Worm (Caenorhabditis elegans) whole organism, young adult: Measurements from ENCODE around the gene Y69H2.3.

Experiments used
- B0261.1 ChIP-seq: sonication (generic microtip); optimal IDR thresholded peaks from 2 replicates; lab custom pipeline; 2016; ENCODE audit warnings: mild to moderate bottlenecking, missing genetic modification characterization, moderate library complexity, missing compliant biosample characterization
- B0336.3 ChIP-seq: fragments of 200-800 bp; sonication (Bioruptor generic); IDR thresholded peaks from 2 replicates; pipeline ENCODE4 v1.3.6; 2022; ENCODE audit warnings: missing genetic modification characterization, missing compliant biosample characterization
- D2030.7 ChIP-seq: fragments of 200-800 bp; sonication (Bioruptor generic); IDR thresholded peaks from 2 replicates; pipeline ENCODE4 v1.3.6; 2022; ENCODE audit warnings: missing genetic modification reagents, missing genetic modification characterization, missing compliant biosample characterization
- F23B12.7 ChIP-seq: sonication (generic microtip); optimal IDR thresholded peaks from 2 replicates; lab custom pipeline; 2017; ENCODE audit warnings: missing genetic modification characterization, mild to moderate bottlenecking, missing compliant biosample characterization, antibody characterized with exemption, moderate library complexity; ENCODE audit not compliant: insufficient read depth
- F33H1.4 ChIP-seq: fragments of 200-800 bp; sonication (Bioruptor generic); IDR thresholded peaks from 2 replicates; pipeline ENCODE4 v1.3.6; 2022; ENCODE audit warnings: missing genetic modification reagents, missing genetic modification characterization, missing compliant biosample characterization
- F49E8.2 ChIP-seq: sonication (generic microtip); optimal IDR thresholded peaks from 3 replicates; lab custom pipeline; 2017; ENCODE audit warnings: missing genetic modification characterization, mild to moderate bottlenecking, missing compliant biosample characterization, antibody characterized with exemption, moderate library complexity; ENCODE audit not compliant: insufficient read depth
- F57C9.4 ChIP-seq: sonication (generic microtip); optimal IDR thresholded peaks from 2 replicates; lab custom pipeline; 2017; ENCODE audit warnings: mild to moderate bottlenecking, missing genetic modification characterization, missing compliant biosample characterization
- T26A5.8 ChIP-seq: sonication (generic microtip); optimal IDR thresholded peaks from 2 replicates; lab custom pipeline; 2016; ENCODE audit warnings: missing genetic modification characterization, missing compliant biosample characterization
- Y53F4B.3 ChIP-seq: fragments of 200-800 bp; sonication (Bioruptor generic); IDR thresholded peaks from 2 replicates; pipeline ENCODE4 v1.3.6; 2022; ENCODE audit warnings: missing genetic modification reagents, missing genetic modification characterization, missing compliant biosample characterization
- Y56A3A.18 ChIP-seq: fragments of 200-800 bp; sonication (Bioruptor generic); IDR thresholded peaks from 2 replicates; pipeline ENCODE4 v1.3.6; 2022; ENCODE audit warnings: missing genetic modification reagents, missing genetic modification characterization, missing compliant biosample characterization
- Y79H2A.3 ChIP-seq: fragments of 200-800 bp; sonication (Bioruptor generic); conservative IDR thresholded peaks from 2 replicates; pipeline ENCODE4 v1.3.6; 2022; ENCODE audit warnings: missing genetic modification reagents, missing genetic modification characterization, missing compliant biosample characterization
- ZK185.1 ChIP-seq: sonication (generic microtip); optimal IDR thresholded peaks from 2 replicates; lab custom pipeline; 2016; ENCODE audit warnings: mild to moderate bottlenecking, missing genetic modification characterization, missing compliant biosample characterization; ENCODE audit not compliant: poor library complexity, severe bottlenecking
- ama-1 ChIP-seq, 3 experiments: fragments of 150-350 bp in 1 of 3; sonication (generic microtip) in 2 of 3; optimal IDR thresholded peaks; 2 replicates each; lab custom pipeline; 2014 to 2018; ENCODE audit warnings: missing biosample characterization in 2 of 3, missing genetic modification characterization in 2 of 3, missing genetic modification reagents in 2 of 3
- aptf-3 ChIP-seq: fragments of 200-800 bp; sonication (Bioruptor generic); IDR thresholded peaks from 2 replicates; pipeline ENCODE4 v1.3.6; 2022; ENCODE audit warnings: missing genetic modification characterization, missing compliant biosample characterization
- attf-6 ChIP-seq: fragments of 200-800 bp; sonication (Bioruptor generic); IDR thresholded peaks from 2 replicates; pipeline ENCODE4 v1.3.6; 2022; ENCODE audit warnings: missing genetic modification reagents, missing genetic modification characterization, missing compliant biosample characterization
- bed-1 ChIP-seq: fragments of 200-800 bp; sonication (Bioruptor generic); IDR thresholded peaks from 2 replicates; pipeline ENCODE4 v1.3.6; 2022; ENCODE audit warnings: missing genetic modification reagents, missing genetic modification characterization, missing compliant biosample characterization
- ccch-3 ChIP-seq: fragments of 200-800 bp; sonication (Bioruptor generic); optimal IDR thresholded peaks from 2 replicates; lab custom pipeline; 2018; ENCODE audit warnings: mild to moderate bottlenecking, missing genetic modification characterization, missing compliant biosample characterization
- cebp-2 ChIP-seq: fragments of 200-800 bp; sonication (Bioruptor generic); IDR thresholded peaks from 2 replicates; pipeline ENCODE4 v1.3.6; 2022; ENCODE audit warnings: missing genetic modification characterization, missing compliant biosample characterization
- ceh-100 ChIP-seq: fragments of 200-800 bp; sonication (Bioruptor generic); IDR thresholded peaks from 2 replicates; pipeline ENCODE4 v1.3.6; 2022; ENCODE audit warnings: missing genetic modification reagents, missing genetic modification characterization, missing compliant biosample characterization
- ceh-58 ChIP-seq: fragments of 200-800 bp; sonication (Bioruptor generic); IDR thresholded peaks from 2 replicates; pipeline ENCODE4 v1.3.6; 2022; ENCODE audit warnings: missing genetic modification characterization, missing compliant biosample characterization
- ceh-91 ChIP-seq: fragments of 200-800 bp; sonication (Bioruptor generic); IDR thresholded peaks from 2 replicates; pipeline ENCODE4 v1.3.6; 2022; ENCODE audit warnings: missing genetic modification reagents, missing genetic modification characterization, missing compliant biosample characterization
- dox-1 ChIP-seq: fragments of 200-800 bp; sonication (Bioruptor generic); IDR thresholded peaks from 2 replicates; pipeline ENCODE4 v1.3.6; 2022; ENCODE audit warnings: missing genetic modification reagents, missing genetic modification characterization, missing compliant biosample characterization
- egl-18 ChIP-seq: fragments of 200-800 bp; sonication (Bioruptor generic); IDR thresholded peaks from 2 replicates; pipeline ENCODE4 v1.3.6; 2022; ENCODE audit warnings: missing genetic modification reagents, missing genetic modification characterization, missing compliant biosample characterization
- egl-44 ChIP-seq: fragments of 200-800 bp; sonication (Bioruptor generic); IDR thresholded peaks from 2 replicates; pipeline ENCODE4 v1.3.6; 2022; ENCODE audit warnings: missing genetic modification reagents, missing genetic modification characterization, missing compliant biosample characterization
- ekl-4 ChIP-seq: fragments of 200-800 bp; sonication (Bioruptor generic); IDR thresholded peaks from 2 replicates; pipeline ENCODE4 v1.3.6; 2022; ENCODE audit warnings: missing genetic modification reagents, missing genetic modification characterization, missing compliant biosample characterization
- hlh-12 ChIP-seq: sonication (generic microtip); optimal IDR thresholded peaks from 2 replicates; lab custom pipeline; 2016; ENCODE audit warnings: missing genetic modification characterization, missing compliant biosample characterization
- hlh-26 ChIP-seq: fragments of 200-800 bp; sonication (Bioruptor generic); conservative IDR thresholded peaks from 2 replicates; pipeline ENCODE4 v1.3.6; 2022; ENCODE audit warnings: missing genetic modification reagents, missing genetic modification characterization, missing compliant biosample characterization
- hrde-1 ChIP-seq: sonication (generic microtip); optimal IDR thresholded peaks from 2 replicates; lab custom pipeline; 2016; ENCODE audit warnings: missing genetic modification characterization, mild to moderate bottlenecking, missing compliant biosample characterization, moderate library complexity, missing genotype, missing genetic modification reagents, borderline replicate concordance
- hsf-1 ChIP-seq: fragments of 200-800 bp; sonication (Bioruptor generic); IDR thresholded peaks from 2 replicates; pipeline ENCODE4 v1.3.6; 2022; ENCODE audit warnings: missing genetic modification reagents, missing genetic modification characterization, missing compliant biosample characterization
- lag-1 ChIP-seq: fragments of 200-800 bp; sonication (Bioruptor generic); IDR thresholded peaks from 2 replicates; pipeline ENCODE4 v1.3.6; 2022; ENCODE audit warnings: missing genetic modification reagents, missing genetic modification characterization, missing compliant biosample characterization
- let-607 ChIP-seq, 2 experiments: fragments of 200-800 bp in 1 of 2; sonication (Bioruptor generic) in 1 of 2; sonication (generic microtip) in 1 of 2; optimal IDR thresholded peaks; 2 replicates each; lab custom pipeline; 2016 to 2018; ENCODE audit warnings: mild to moderate bottlenecking in 2 of 2, missing compliant biosample characterization in 2 of 2, missing genetic modification characterization in 2 of 2, moderate library complexity in 2 of 2, missing genotype in 1 of 2
- lin-35 ChIP-seq, 3 experiments: fragments of 150-350 bp in 2 of 3; sonication (generic microtip) in 1 of 3; optimal IDR thresholded peaks; 2 replicates each; lab custom pipeline; 2014 to 2018; ENCODE audit warnings: missing biosample characterization in 3 of 3, missing genetic modification characterization in 3 of 3, missing genetic modification reagents in 3 of 3
- lsy-27 ChIP-seq: sonication (generic microtip); optimal IDR thresholded peaks from 2 replicates; lab custom pipeline; 2017; ENCODE audit warnings: missing genetic modification characterization, mild to moderate bottlenecking, missing compliant biosample characterization, antibody characterized with exemption, missing genotype, borderline replicate concordance; ENCODE audit not compliant: insufficient read depth
- madf-3 ChIP-seq: fragments of 200-800 bp; sonication (Bioruptor generic); IDR thresholded peaks from 2 replicates; pipeline ENCODE4 v1.3.6; 2022; ENCODE audit warnings: missing genetic modification reagents, missing genetic modification characterization, missing compliant biosample characterization
- madf-6 ChIP-seq: fragments of 200-800 bp; sonication (Bioruptor generic); IDR thresholded peaks from 2 replicates; pipeline ENCODE4 v1.3.6; 2022; ENCODE audit warnings: missing genetic modification reagents, missing genetic modification characterization, missing compliant biosample characterization
- nfyb-1 ChIP-seq: fragments of 200-800 bp; sonication (Bioruptor generic); IDR thresholded peaks from 2 replicates; pipeline ENCODE4 v1.3.6; 2022; ENCODE audit warnings: missing genetic modification reagents, missing genetic modification characterization, missing compliant biosample characterization
- nhr-120 ChIP-seq: fragments of 200-800 bp; sonication (Bioruptor generic); IDR thresholded peaks from 2 replicates; pipeline ENCODE4 v1.3.6; 2022; ENCODE audit warnings: missing genetic modification characterization, missing compliant biosample characterization
- nhr-179 ChIP-seq: sonication (generic microtip); optimal IDR thresholded peaks from 2 replicates; lab custom pipeline; 2016; ENCODE audit warnings: mild to moderate bottlenecking, missing genetic modification characterization, missing compliant biosample characterization
- nhr-80 ChIP-seq: sonication (generic microtip); optimal IDR thresholded peaks from 2 replicates; lab custom pipeline; 2016; ENCODE audit warnings: missing genetic modification characterization, missing compliant biosample characterization
- pha-4 ChIP-seq: fragments of 150-350 bp; sonication (generic microtip); optimal IDR thresholded peaks from 2 replicates; lab custom pipeline; 2014; ENCODE audit warnings: missing biosample characterization, missing genetic modification reagents, missing genetic modification characterization
- rpc-1 ChIP-seq, 2 experiments: fragments of 150-350 bp in 1 of 2; sonication (generic microtip) in 1 of 2; optimal IDR thresholded peaks; 2 replicates each; lab custom pipeline; 2014 to 2018; ENCODE audit warnings: missing biosample characterization in 1 of 2, missing genetic modification characterization in 1 of 2, missing genetic modification reagents in 1 of 2, missing genotype in 1 of 2
- sptf-2 ChIP-seq: fragments of 200-800 bp; sonication (Bioruptor generic); optimal IDR thresholded peaks from 2 replicates; lab custom pipeline; 2018; ENCODE audit warnings: mild to moderate bottlenecking, missing genetic modification characterization, missing compliant biosample characterization
- tbp1 ChIP-seq: fragments of 200-800 bp; sonication (Bioruptor generic); optimal IDR thresholded peaks from 2 replicates; lab custom pipeline; 2018; ENCODE audit warnings: mild to moderate bottlenecking, missing genetic modification characterization, missing compliant biosample characterization
- tbx-9 ChIP-seq: sonication (generic microtip); optimal IDR thresholded peaks from 2 replicates; lab custom pipeline; 2016; ENCODE audit warnings: borderline replicate concordance, missing genetic modification characterization, inconsistent platforms, missing compliant biosample characterization
- ztf-25 ChIP-seq: fragments of 200-800 bp; sonication (Bioruptor generic); IDR thresholded peaks from 2 replicates; pipeline ENCODE4 v1.3.6; 2022; ENCODE audit warnings: missing genetic modification reagents, missing genetic modification characterization, missing compliant biosample characterization
- ztf-6 ChIP-seq: fragments of 200-800 bp; sonication (Bioruptor generic); IDR thresholded peaks from 2 replicates; pipeline ENCODE4 v1.3.6; 2022; ENCODE audit warnings: missing genetic modification reagents, missing genetic modification characterization, missing compliant biosample characterization

Gene Y69H2.3

ce11 chrV:18664026-18664425 lies at the start of gene Y69H2.3:
Gene Y69H2.3 (minus strand): TSS chrV:18664126.
- TF ChIP-seq aptf-3, result no peak
- no peak for TF ChIP-seq B0336.3 (GFP tag; lab: Robert Waterston, UW)
- TF ChIP-seq hlh-26 (GFP tag; lab: Robert Waterston, UW), result no peak
- TF ChIP-seq egl-44 (GFP tag; lab: Robert Waterston, UW), result no peak
- no peak for TF ChIP-seq T26A5.8 (tag; lab: Kevin White, UChicago)
- TF ChIP-seq hlh-12 (tag; lab: Kevin White, UChicago), result no peak
- TF ChIP-seq ztf-25 (GFP tag; lab: Robert Waterston, UW), result no peak
- TF ChIP-seq ZK185.1 (tag; lab: Kevin White, UChicago), result no peak
- no peak for TF ChIP-seq rpc-1 (optimal IDR thresholded peaks at IDR 0.05; lab: Kevin White, UChicago)
- TF ChIP-seq rpc-1 (tag; optimal IDR thresholded peaks at IDR 0.05; lab: Kevin White, UChicago), result no peak
- TF ChIP-seq pha-4 (tag; lab: Kevin White, UChicago), result no peak
- no peak for TF ChIP-seq hrde-1
- no peak for TF ChIP-seq nfyb-1
- TF ChIP-seq Y56A3A.18 (GFP tag; lab: Robert Waterston, UW), result no peak
- no peak for TF ChIP-seq madf-3 (GFP tag; lab: Robert Waterston, UW)
- no peak for TF ChIP-seq dox-1 (GFP tag; lab: Robert Waterston, UW)
- no peak for TF ChIP-seq ceh-91 (GFP tag; lab: Robert Waterston, UW)

ce11 chrV:18712118-18712517 lies 48.2 kb upstream of the Y69H2.3 start:
- no peak for TF ChIP-seq Y53F4B.3 (GFP tag; lab: Robert Waterston, UW)
- no peak for TF ChIP-seq egl-18
- TF ChIP-seq let-607 (tag; optimal IDR thresholded peaks at IDR 0.05; lab: Kevin White, UChicago), result no peak
- peak; percentile 24 for TF ChIP-seq B0261.1 (tag; lab: Kevin White, UChicago)
- TF ChIP-seq hsf-1 (GFP tag; lab: Robert Waterston, UW), result no peak
- no peak for TF ChIP-seq ceh-100
- peak; percentile 95; the same call in 1 of the 2 replicates for TF ChIP-seq nhr-120 (GFP tag; lab: Robert Waterston, UW)
- TF ChIP-seq Y79H2A.3 (GFP tag; lab: Robert Waterston, UW), result no peak
- no peak for TF ChIP-seq ccch-3 (GFP tag; lab: Kevin White, UChicago)
- no peak for TF ChIP-seq lsy-27 (tag; lab: Kevin White, UChicago)
- no peak for TF ChIP-seq nhr-179 (tag; lab: Kevin White, UChicago)
- peak; percentile 69; the same call in 1 of the 2 replicates for TF ChIP-seq egl-44 (GFP tag; lab: Robert Waterston, UW)
- TF ChIP-seq madf-3 (GFP tag; lab: Robert Waterston, UW), result no peak
- TF ChIP-seq ceh-58 (GFP tag; lab: Robert Waterston, UW), result no peak
- peak; percentile 24; the same call in 1 of the 2 replicates for TF ChIP-seq D2030.7 (GFP tag; lab: Robert Waterston, UW)
- no peak for TF ChIP-seq tbx-9 (tag; lab: Kevin White, UChicago)
- TF ChIP-seq tbp1 (GFP tag; lab: Kevin White, UChicago), result no peak
- TF ChIP-seq F49E8.2 (tag; lab: Kevin White, UChicago), result peak; percentile 1
- no peak for TF ChIP-seq nhr-80
- TF ChIP-seq lag-1 (GFP tag; lab: Robert Waterston, UW), result no peak
- no peak for TF ChIP-seq F33H1.4
- no peak for TF ChIP-seq madf-6 (GFP tag; lab: Robert Waterston, UW)
- peak; percentile 97 for TF ChIP-seq bed-1 (GFP tag; lab: Robert Waterston, UW)
- TF ChIP-seq attf-6 (GFP tag; lab: Robert Waterston, UW), result no peak
- TF ChIP-seq rpc-1 (optimal IDR thresholded peaks at IDR 0.05; lab: Kevin White, UChicago), result peak; percentile 37
- peak; percentile 75 for TF ChIP-seq rpc-1 (tag; optimal IDR thresholded peaks at IDR 0.05; lab: Kevin White, UChicago)
- TF ChIP-seq sptf-2 (GFP tag; lab: Kevin White, UChicago), result no peak
- no peak for TF ChIP-seq lin-35 (GFP tag; optimal IDR thresholded peaks at IDR 0.05; lab: Kevin White, UChicago)
- no peak for TF ChIP-seq F57C9.4 (tag; lab: Kevin White, UChicago)
- no peak for TF ChIP-seq ekl-4 (GFP tag; lab: Robert Waterston, UW)
- TF ChIP-seq cebp-2 (GFP tag; lab: Robert Waterston, UW), result no peak; the same call in 1 of the 2 replicates
- TF ChIP-seq T26A5.8 (tag; lab: Kevin White, UChicago), result no peak
- no peak for TF ChIP-seq ama-1 (optimal IDR thresholded peaks at IDR 0.05; lab: Kevin White, UChicago)
- TF ChIP-seq ama-1 (GFP tag; optimal IDR thresholded peaks at IDR 0.05; lab: Kevin White, UChicago), result peak in 1 of 2 experiments; percentile 5
- no peak for TF ChIP-seq F23B12.7 (tag; lab: Kevin White, UChicago)
- TF ChIP-seq ztf-6, result no peak
